Worm (Caenorhabditis elegans) whole organism, L2 larva: Measurements from ENCODE around the gene C50B8.5.

Experiments used
- mdl-1 ChIP-seq, 2 experiments: fragments of 150-350 bp in 1 of 2; sonication (generic microtip) in 1 of 2; optimal IDR thresholded peaks; 2 replicates each; lab custom pipeline; 2017; ENCODE audit warnings: missing biosample characterization in 2 of 2, missing genetic modification characterization in 2 of 2
- nhr-21 ChIP-seq: fragments of 150-350 bp; optimal IDR thresholded peaks from 2 replicates; lab custom pipeline; 2014; ENCODE audit warnings: missing biosample characterization, missing genetic modification characterization
- nhr-25 ChIP-seq: fragments of 150-350 bp; sonication (generic microtip); optimal IDR thresholded peaks from 3 replicates; lab custom pipeline; 2014; ENCODE audit warnings: missing biosample characterization, missing genetic modification characterization
- sma-3 ChIP-seq: sonication (generic microtip); optimal IDR thresholded peaks from 2 replicates; lab custom pipeline; 2016; ENCODE audit warnings: missing genetic modification reagents, missing genetic modification characterization, missing compliant biosample characterization
- unc-62 ChIP-seq: fragments of 150-350 bp; optimal IDR thresholded peaks from 2 replicates; lab custom pipeline; 2014; ENCODE audit warnings: missing biosample characterization, missing genetic modification reagents, missing genetic modification characterization

DNA sequence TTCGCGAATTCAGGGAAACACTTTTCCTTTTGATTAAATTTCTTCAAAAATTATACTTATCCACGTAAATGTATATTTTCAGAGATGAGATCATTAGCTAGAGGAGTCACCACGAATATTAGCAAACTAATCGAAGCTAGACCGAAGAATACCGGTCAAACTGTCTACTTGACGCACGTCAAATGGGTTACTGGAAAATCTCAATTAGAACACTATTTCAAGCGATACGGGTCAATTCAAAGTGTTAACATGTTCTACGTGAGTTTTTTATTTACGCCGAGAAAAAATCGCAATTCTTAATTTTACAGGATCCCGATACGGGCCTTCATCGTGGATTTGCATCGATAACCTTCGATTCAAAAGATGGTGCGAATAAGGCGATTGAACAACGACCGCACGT lies 15.0 kb upstream of the C50B8.5 start, which contains the start of gene slrp-1:
- TF ChIP-seq unc-62 (no peak), nhr-25 (tag; lab: Kevin White, UChicago) (no peak), sma-3 (no peak), mdl-1 (tag; optimal IDR thresholded peaks at IDR 0.05; lab: Kevin White, UChicago) (no peak), nhr-21 (tag; lab: Kevin White, UChicago) (no peak)
